Fruit fly (Drosophila melanogaster) whole organism, adult: Measurements from ENCODE around the gene CG31697.

ENCODE experiments used
- CG14711 ChIP-seq: fragments of 200-800 bp; sonication (Bioruptor generic); optimal IDR thresholded peaks from 2 replicates; lab custom pipeline; 2018; ENCODE audit warnings: missing biosample characterization, mild to moderate bottlenecking, missing genetic modification characterization, moderate library complexity
- CG1620 ChIP-seq: fragments of 200-800 bp; sonication (Bioruptor generic); optimal IDR thresholded peaks from 2 replicates; lab custom pipeline; 2016; ENCODE audit warnings: missing biosample characterization, missing genetic modification characterization
- CG33017 ChIP-seq: fragments of 200-800 bp; sonication (Bioruptor generic); optimal IDR thresholded peaks from 2 replicates; lab custom pipeline; 2018; ENCODE audit warnings: missing biosample characterization, mild to moderate bottlenecking, missing genetic modification characterization, moderate library complexity
- CG5204 ChIP-seq: fragments of 200-800 bp; sonication (Bioruptor generic); optimal IDR thresholded peaks from 2 replicates; lab custom pipeline; 2016; ENCODE audit warnings: missing biosample characterization, missing genetic modification characterization
- CG7101 ChIP-seq: fragments of 200-800 bp; sonication (Bioruptor generic); optimal IDR thresholded peaks from 2 replicates; lab custom pipeline; 2018; ENCODE audit warnings: missing biosample characterization, mild to moderate bottlenecking, missing genetic modification characterization, moderate library complexity
- Crg-1 ChIP-seq: fragments of 200-800 bp; sonication (Bioruptor generic); optimal IDR thresholded peaks from 2 replicates; lab custom pipeline; 2016; ENCODE audit warnings: missing biosample characterization, missing genetic modification characterization
- Hr96 ChIP-seq: fragments of 200-800 bp; sonication (Bioruptor generic); optimal IDR thresholded peaks from 2 replicates; lab custom pipeline; 2016; ENCODE audit warnings: missing biosample characterization, missing genetic modification characterization
- ovo ChIP-seq: fragments of 200-800 bp; sonication (Bioruptor generic); optimal IDR thresholded peaks from 2 replicates; lab custom pipeline; 2016; ENCODE audit warnings: missing biosample characterization, missing genetic modification characterization

- TF ChIP-seq Hr96 (GFP tag; lab: Kevin White, UChicago) (no peak), Crg-1 (GFP tag; lab: Kevin White, UChicago) (no peak), ovo (GFP tag; lab: Kevin White, UChicago) (no peak), CG14711 (tag; lab: Kevin White, UChicago) (no peak), CG33017 (tag; lab: Kevin White, UChicago) (no peak), CG1620 (GFP tag; lab: Kevin White, UChicago) (no peak), CG5204 (GFP tag; lab: Kevin White, UChicago) (no peak), CG7101 (no peak)
These were observed 16.6 kb upstream of the CG31697 start, which contains the start of gene CG10132 for dm6 chr2L:19518636-19519086.
